Fruit fly (Drosophila melanogaster) whole organism, embryonic: ENCODE measurements around the gene CG1092.

Experiments used
- Aef1 ChIP-seq: fragments of 200-800 bp; sonication (Bioruptor generic); IDR thresholded peaks from 3 replicates; pipeline ENCODE4 v1.3.6; 2022; ENCODE audit warnings: missing biosample characterization, missing genetic modification characterization
- Bdp1 ChIP-seq: fragments of 200-800 bp; sonication (Bioruptor generic); optimal IDR thresholded peaks from 3 replicates; lab custom pipeline; 2016; ENCODE audit warnings: missing biosample characterization, missing genetic modification characterization
- CG12104 ChIP-seq: fragments of 200-800 bp; sonication (Bioruptor generic); optimal IDR thresholded peaks from 3 replicates; lab custom pipeline; 2016; ENCODE audit warnings: missing biosample characterization, missing genetic modification characterization
- CG1233 ChIP-seq: fragments of 200-800 bp; sonication (Bioruptor generic); optimal IDR thresholded peaks from 4 replicates; lab custom pipeline; 2018; ENCODE audit warnings: missing biosample characterization, mild to moderate bottlenecking, missing genetic modification characterization
- CG13296 ChIP-seq: fragments of 200-800 bp; sonication (Bioruptor generic); optimal IDR thresholded peaks from 3 replicates; lab custom pipeline; 2018; ENCODE audit warnings: missing biosample characterization, mild to moderate bottlenecking, missing genetic modification characterization
- CG14441 ChIP-seq: fragments of 200-800 bp; sonication (Bioruptor generic); IDR thresholded peaks from 2 replicates; pipeline ENCODE4 v1.3.6; 2022; ENCODE audit warnings: missing biosample characterization, missing genetic modification characterization
- CG14710 ChIP-seq: fragments of 200-800 bp; sonication (Bioruptor generic); optimal IDR thresholded peaks from 3 replicates; lab custom pipeline; 2019; ENCODE audit warnings: missing biosample characterization, mild to moderate bottlenecking, missing genetic modification characterization, moderate library complexity
- CG17186 ChIP-seq: fragments of 200-800 bp; sonication (Bioruptor generic); optimal IDR thresholded peaks from 3 replicates; lab custom pipeline; 2017; ENCODE audit warnings: missing biosample characterization, missing genetic modification reagents, missing genetic modification characterization
- CG2202 ChIP-seq: fragments of 200-800 bp; sonication (Bioruptor generic); optimal IDR thresholded peaks from 2 replicates; lab custom pipeline; 2018; ENCODE audit warnings: missing biosample characterization, mild to moderate bottlenecking, missing genetic modification characterization
- CG3065 ChIP-seq: fragments of 200-800 bp; sonication (Bioruptor generic); optimal IDR thresholded peaks from 2 replicates; lab custom pipeline; 2016; ENCODE audit warnings: missing biosample characterization, missing genetic modification characterization
- CG32767 ChIP-seq: fragments of 200-800 bp; sonication (Bioruptor generic); IDR thresholded peaks from 2 replicates; pipeline ENCODE4 v1.3.6; 2022; ENCODE audit warnings: missing biosample characterization, missing genetic modification characterization
- CG33213 ChIP-seq: fragments of 200-800 bp; sonication (Bioruptor generic); optimal IDR thresholded peaks from 3 replicates; lab custom pipeline; 2016; ENCODE audit warnings: missing biosample characterization, missing genetic modification characterization
- CG3995 ChIP-seq: fragments of 200-800 bp; sonication (Bioruptor generic); optimal IDR thresholded peaks from 3 replicates; lab custom pipeline; 2016; ENCODE audit warnings: missing biosample characterization, missing genetic modification characterization
- CG42726 ChIP-seq: fragments of 200-800 bp; sonication (Bioruptor generic); IDR thresholded peaks from 2 replicates; pipeline ENCODE4 v1.3.6; 2022; ENCODE audit warnings: missing biosample characterization, missing genetic modification characterization; ENCODE audit not compliant: partially characterized antibody
- CG4404 ChIP-seq: fragments of 200-800 bp; sonication (Bioruptor generic); IDR thresholded peaks from 2 replicates; pipeline ENCODE4 v1.3.6; 2022; ENCODE audit warnings: missing biosample characterization, missing genetic modification characterization
- CG5245 ChIP-seq: fragments of 200-800 bp; sonication (Bioruptor generic); optimal IDR thresholded peaks from 3 replicates; lab custom pipeline; 2016; ENCODE audit warnings: missing biosample characterization, missing genetic modification characterization
- CG6765 ChIP-seq: fragments of 200-800 bp; sonication (Bioruptor generic); optimal IDR thresholded peaks from 3 replicates; lab custom pipeline; 2017; ENCODE audit warnings: missing biosample characterization, mild to moderate bottlenecking, missing genetic modification characterization
- CG7357 ChIP-seq: fragments of 200-800 bp; sonication (Bioruptor generic); IDR thresholded peaks from 3 replicates; pipeline ENCODE4 v1.3.6; 2022; ENCODE audit warnings: missing biosample characterization, missing genetic modification characterization
- CG7556 ChIP-seq: fragments of 200-800 bp; sonication (Bioruptor generic); optimal IDR thresholded peaks from 2 replicates; lab custom pipeline; 2017; ENCODE audit warnings: missing biosample characterization, mild to moderate bottlenecking, missing genetic modification characterization
- CG7963 ChIP-seq: fragments of 200-800 bp; sonication (Bioruptor generic); IDR thresholded peaks from 3 replicates; pipeline ENCODE4 v1.3.6; 2022; ENCODE audit warnings: missing biosample characterization, missing genetic modification characterization; ENCODE audit not compliant: partially characterized antibody
- CG7987 ChIP-seq: fragments of 200-800 bp; sonication (Bioruptor generic); optimal IDR thresholded peaks from 2 replicates; lab custom pipeline; 2018; ENCODE audit warnings: missing biosample characterization, mild to moderate bottlenecking, missing genetic modification characterization, moderate library complexity
- Doc2 ChIP-seq: fragments of 200-800 bp; sonication (Bioruptor generic); IDR thresholded peaks from 2 replicates; pipeline ENCODE4 v1.3.6; 2022; ENCODE audit warnings: missing biosample characterization, missing genetic modification characterization
- Dref ChIP-seq: fragments of 200-800 bp; sonication (Bioruptor generic); IDR thresholded peaks from 2 replicates; pipeline ENCODE4 v1.3.6; 2022; ENCODE audit warnings: missing biosample characterization, missing genetic modification characterization
- Fer2 ChIP-seq: fragments of 200-800 bp; sonication (Bioruptor generic); optimal IDR thresholded peaks from 2 replicates; lab custom pipeline; 2018; ENCODE audit warnings: missing biosample characterization, mild to moderate bottlenecking, missing genetic modification characterization, moderate library complexity
- Hmx ChIP-seq: fragments of 200-800 bp; sonication (Bioruptor generic); optimal IDR thresholded peaks from 2 replicates; lab custom pipeline; 2016; ENCODE audit warnings: missing biosample characterization, missing genetic modification characterization
- Hr39 ChIP-seq: fragments of >200 bp; optimal IDR thresholded peaks from 2 replicates; lab custom pipeline; 2017
- Optix ChIP-seq: fragments of 200-800 bp; sonication (Bioruptor generic); IDR thresholded peaks from 3 replicates; pipeline ENCODE4 v1.3.6; 2022; ENCODE audit warnings: missing biosample characterization, missing genetic modification characterization
- Spps ChIP-seq: fragments of 200-800 bp; sonication (Bioruptor generic); optimal IDR thresholded peaks from 2 replicates; lab custom pipeline; 2018; ENCODE audit warnings: missing biosample characterization, mild to moderate bottlenecking, missing genetic modification characterization
- Xrp1 ChIP-seq: fragments of 200-800 bp; sonication (Bioruptor generic); IDR thresholded peaks from 2 replicates; pipeline ENCODE4 v1.3.6; 2022; ENCODE audit warnings: missing biosample characterization, missing genetic modification characterization
- YL-1 ChIP-seq: fragments of 200-800 bp; sonication (Bioruptor generic); optimal IDR thresholded peaks from 3 replicates; lab custom pipeline; 2017; ENCODE audit warnings: missing biosample characterization, mild to moderate bottlenecking, missing genetic modification characterization
- ab ChIP-seq: fragments of 200-800 bp; sonication (Bioruptor generic); optimal IDR thresholded peaks from 2 replicates; lab custom pipeline; 2016; ENCODE audit warnings: missing biosample characterization, missing genetic modification characterization
- amos ChIP-seq: fragments of 200-800 bp; sonication (Bioruptor generic); IDR thresholded peaks from 2 replicates; pipeline ENCODE4 v1.3.6; 2022; ENCODE audit warnings: missing biosample characterization, missing genetic modification characterization; ENCODE audit not compliant: partially characterized antibody
- bcd ChIP-seq: fragments of 200-800 bp; sonication (Bioruptor generic); optimal IDR thresholded peaks from 2 replicates; lab custom pipeline; 2017; ENCODE audit warnings: missing biosample characterization, mild to moderate bottlenecking, missing genetic modification characterization
- bsh ChIP-seq, 2 experiments: fragments of 200-800 bp; sonication (Bioruptor generic); optimal IDR thresholded peaks; 2 replicates each; lab custom pipeline; 2017 to 2018; ENCODE audit warnings: mild to moderate bottlenecking in 2 of 2, missing biosample characterization in 2 of 2, missing genetic modification characterization in 2 of 2, moderate library complexity in 1 of 2
- cad ChIP-seq: fragments of >200 bp; optimal IDR thresholded peaks from 2 replicates; lab custom pipeline; 2017; ENCODE audit warnings: missing biosample characterization, missing genetic modification characterization
- chif ChIP-seq, 2 experiments: fragments of 200-800 bp; sonication (Bioruptor generic); optimal IDR thresholded peaks; 3 replicates each; lab custom pipeline; 2016; ENCODE audit warnings: missing biosample characterization in 2 of 2, missing genetic modification characterization in 2 of 2
- dmrt99B ChIP-seq: fragments of 200-800 bp; sonication (Bioruptor generic); optimal IDR thresholded peaks from 2 replicates; lab custom pipeline; 2018; ENCODE audit warnings: missing biosample characterization, mild to moderate bottlenecking, missing genetic modification characterization, moderate library complexity
- exex ChIP-seq: fragments of 200-800 bp; sonication (Bioruptor generic); optimal IDR thresholded peaks from 4 replicates; lab custom pipeline; 2018; ENCODE audit warnings: missing biosample characterization, mild to moderate bottlenecking, missing genetic modification characterization, moderate library complexity
- fd96Cb ChIP-seq: fragments of 200-800 bp; sonication (Bioruptor generic); optimal IDR thresholded peaks from 2 replicates; lab custom pipeline; 2018; ENCODE audit warnings: missing biosample characterization, mild to moderate bottlenecking, missing genetic modification characterization, moderate library complexity
- klu ChIP-seq: fragments of 200-800 bp; sonication (Bioruptor generic); IDR thresholded peaks from 2 replicates; pipeline ENCODE4 v1.3.6; 2022; ENCODE audit warnings: missing biosample characterization, missing genetic modification characterization
- knrl ChIP-seq: fragments of 200-800 bp; sonication (Bioruptor generic); IDR thresholded peaks from 3 replicates; pipeline ENCODE4 v1.3.6; 2022; ENCODE audit warnings: missing biosample characterization, missing genetic modification characterization; ENCODE audit not compliant: partially characterized antibody
- lab ChIP-seq: fragments of 200-800 bp; sonication (Bioruptor generic); optimal IDR thresholded peaks from 3 replicates; lab custom pipeline; 2017; ENCODE audit warnings: missing biosample characterization, missing genetic modification characterization, mild to moderate bottlenecking, moderate library complexity, missing genetic modification reagents
- otp ChIP-seq: fragments of 200-800 bp; sonication (Bioruptor generic); IDR thresholded peaks from 3 replicates; pipeline ENCODE4, ENCODE4 v1.3.6; 2022; ENCODE audit warnings: missing biosample characterization, missing genetic modification characterization
- peb ChIP-seq: fragments of 200-800 bp; sonication (Bioruptor generic); IDR thresholded peaks from 2 replicates; pipeline ENCODE4 v1.3.6; 2022; ENCODE audit warnings: missing biosample characterization, missing genetic modification characterization
- row ChIP-seq: fragments of 200-800 bp; sonication (Bioruptor generic); IDR thresholded peaks from 3 replicates; pipeline ENCODE4 v1.3.6; 2022; ENCODE audit warnings: missing biosample characterization, missing genetic modification characterization
- schlank ChIP-seq: fragments of 200-800 bp; sonication (Bioruptor generic); optimal IDR thresholded peaks from 2 replicates; lab custom pipeline; 2018; ENCODE audit warnings: missing biosample characterization, mild to moderate bottlenecking, missing genetic modification characterization
- seq ChIP-seq: fragments of 200-800 bp; sonication (Bioruptor generic); IDR thresholded peaks from 2 replicates; pipeline ENCODE4 v1.3.6; 2022; ENCODE audit warnings: missing biosample characterization, missing genetic modification characterization
- sima ChIP-seq: fragments of 200-800 bp; sonication (Bioruptor generic); optimal IDR thresholded peaks from 2 replicates; lab custom pipeline; 2016; ENCODE audit warnings: missing biosample characterization, missing genetic modification characterization
- tgo ChIP-seq: fragments of 200-800 bp; sonication (Bioruptor generic); IDR thresholded peaks from 3 replicates; pipeline ENCODE4 v1.3.6; 2022; ENCODE audit warnings: missing biosample characterization, missing genetic modification characterization
- trh ChIP-seq: fragments of 200-800 bp; sonication (Bioruptor generic); optimal IDR thresholded peaks from 2 replicates; lab custom pipeline; 2016; ENCODE audit warnings: missing biosample characterization, missing genetic modification characterization
- vnd ChIP-seq: fragments of 200-800 bp; sonication (Bioruptor generic); IDR thresholded peaks from 3 replicates; pipeline ENCODE4 v1.3.6; 2022; ENCODE audit warnings: missing biosample characterization, missing genetic modification characterization; ENCODE audit not compliant: partially characterized antibody

CG1092 gene

DNA sequence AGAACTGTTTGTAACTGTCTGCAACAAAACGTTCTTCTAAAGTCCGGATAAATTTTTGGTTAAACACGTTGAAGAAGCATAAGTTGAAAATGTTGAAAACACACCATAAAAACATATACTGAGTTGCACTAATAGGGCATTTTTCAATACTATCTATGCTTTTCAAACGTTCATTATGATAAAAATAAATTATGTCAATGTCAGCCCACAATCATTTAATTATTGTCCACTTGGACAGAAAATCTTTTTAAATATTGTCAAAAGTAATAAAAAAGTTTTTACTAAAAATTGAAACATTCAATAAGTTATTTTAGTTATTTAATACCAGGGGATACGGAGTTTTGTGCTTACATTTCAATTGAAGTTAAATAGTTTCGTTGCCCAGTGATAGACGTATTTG, at the start of gene CG1092:
CG1092 (plus strand) TSS at position 301 of the 400 bp plus-strand sequence.
- TF ChIP-seq CG3065 (no peak), CG7987 (GFP tag; lab: Kevin White, UChicago) (no peak), Xrp1 (GFP tag; lab: Robert Waterston, UW) (no peak), CG42726 (GFP tag; lab: Robert Waterston, UW) (no peak), cad (no peak), CG6765 (GFP tag; lab: Kevin White, UChicago) (no peak), Spps (no peak), vnd (GFP tag; lab: Robert Waterston, UW) (no peak), tgo (GFP tag; lab: Robert Waterston, UW) (no peak)

- TF ChIP-seq otp = no peak
- no peak for TF ChIP-seq peb (GFP tag; lab: Robert Waterston, UW)
- no peak for TF ChIP-seq CG2202
- no peak for TF ChIP-seq CG32767 (GFP tag; lab: Robert Waterston, UW)
- TF ChIP-seq CG7963 (GFP tag; lab: Robert Waterston, UW) = no peak
- TF ChIP-seq amos (GFP tag; lab: Robert Waterston, UW) = no peak
- no peak for TF ChIP-seq bcd (GFP tag; lab: Kevin White, UChicago)
- TF ChIP-seq fd96Cb (tag; lab: Kevin White, UChicago) = no peak
- TF ChIP-seq Dref (GFP tag; lab: Robert Waterston, UW) = no peak
- TF ChIP-seq sima = no peak
- no peak for TF ChIP-seq CG13296
- no peak for TF ChIP-seq CG33213
- no peak for TF ChIP-seq CG5245 (GFP tag; lab: Kevin White, UChicago)
- no peak for TF ChIP-seq Hmx (GFP tag; lab: Kevin White, UChicago)
- TF ChIP-seq row (GFP tag; lab: Robert Waterston, UW) = no peak
- no peak for TF ChIP-seq CG14441 (GFP tag; lab: Robert Waterston, UW)
- no peak for TF ChIP-seq Aef1 (GFP tag; lab: Robert Waterston, UW)
- TF ChIP-seq schlank (tag; lab: Kevin White, UChicago) = no peak
Measured at dm6 chr3R:4220030-4220429, 46.5 kb upstream of the CG1092 start, which contains the start of gene CG31516. Gene CG31516, minus strand, starts transcription at chr3R:4220130.

- TF ChIP-seq seq (GFP tag; lab: Robert Waterston, UW) (no peak), chif (GFP tag; optimal IDR thresholded peaks at IDR 0.05; lab: Kevin White, UChicago) (peak; percentile 7 to 17), Doc2 (GFP tag; lab: Robert Waterston, UW) (no peak), CG4404 (GFP tag; lab: Robert Waterston, UW) (no peak), CG7357 (GFP tag; lab: Robert Waterston, UW) (no peak), Bdp1 (no peak), CG12104 (GFP tag; lab: Kevin White, UChicago) (no peak), CG14710 (tag; lab: Kevin White, UChicago) (peak; percentile 42), Fer2 (tag; lab: Kevin White, UChicago) (no peak), klu (GFP tag; lab: Robert Waterston, UW) (no peak), knrl (peak; percentile 98), trh (no peak), Optix (GFP tag; lab: Robert Waterston, UW) (no peak), CG7556 (no peak), CG17186 (peak; percentile 94), bsh (GFP tag; optimal IDR thresholded peaks at IDR 0.05; lab: Kevin White, UChicago) (no peak), CG3995 (GFP tag; lab: Kevin White, UChicago) (peak; percentile 52), exex (tag; lab: Kevin White, UChicago) (no peak), Hr39 (lab: Kevin White, UChicago) (no peak), YL-1 (GFP tag; lab: Kevin White, UChicago) (peak; percentile 87), ab (GFP tag; lab: Kevin White, UChicago) (no peak), CG1233 (GFP tag; lab: Kevin White, UChicago) (no peak), lab (GFP tag; lab: Kevin White, UChicago) (no peak), dmrt99B (tag; lab: Kevin White, UChicago) (no peak)
Measured at dm6 chr3R:4220780-4221179, 45.8 kb upstream of the CG1092 start.
